Fruit fly (Drosophila melanogaster) whole organism, pupa: ENCODE results near the gene Awh.

Experiments
- CG10348 ChIP-seq: fragments of 200-800 bp; sonication (Bioruptor generic); IDR thresholded peaks from 2 replicates; pipeline ENCODE4 v1.3.6; 2022; ENCODE audit warnings: missing biosample characterization, missing genetic modification characterization
- CG12605 ChIP-seq: fragments of 200-800 bp; sonication (Bioruptor generic); IDR thresholded peaks from 2 replicates; pipeline ENCODE4 v1.3.6; 2022; ENCODE audit warnings: missing biosample characterization, missing genetic modification characterization
- CG13204 ChIP-seq: fragments of 200-800 bp; sonication (Bioruptor generic); optimal IDR thresholded peaks from 2 replicates; lab custom pipeline; 2018; ENCODE audit warnings: missing biosample characterization, mild to moderate bottlenecking, missing genetic modification characterization, moderate library complexity
- CG14655 ChIP-seq: fragments of 200-800 bp; sonication (Bioruptor generic); optimal IDR thresholded peaks from 3 replicates; lab custom pipeline; 2017; ENCODE audit warnings: mild to moderate bottlenecking, missing biosample characterization, missing genetic modification reagents, missing genetic modification characterization
- CG15710 ChIP-seq: fragments of 200-800 bp; sonication (Bioruptor generic); optimal IDR thresholded peaks from 2 replicates; lab custom pipeline; 2018; ENCODE audit warnings: missing biosample characterization, mild to moderate bottlenecking, missing genetic modification characterization, moderate library complexity
- CG17806 ChIP-seq: fragments of 200-800 bp; sonication (Bioruptor generic); optimal IDR thresholded peaks from 2 replicates; lab custom pipeline; 2018; ENCODE audit warnings: missing biosample characterization, mild to moderate bottlenecking, missing genetic modification characterization, moderate library complexity
- CG32121 ChIP-seq: fragments of 200-800 bp; sonication (Bioruptor generic); IDR thresholded peaks from 2 replicates; pipeline ENCODE4 v1.3.6; 2022; ENCODE audit warnings: missing biosample characterization, missing genetic modification characterization
- CG34367 ChIP-seq: fragments of 200-800 bp; sonication (Bioruptor generic); optimal IDR thresholded peaks from 2 replicates; lab custom pipeline; 2018; ENCODE audit warnings: missing biosample characterization, mild to moderate bottlenecking, missing genetic modification characterization
- CG4496 ChIP-seq: fragments of 200-800 bp; sonication (Bioruptor generic); IDR thresholded peaks from 3 replicates; pipeline ENCODE4 v1.3.6; 2022; ENCODE audit warnings: missing biosample characterization, missing genetic modification characterization
- CG8159 ChIP-seq: fragments of 200-800 bp; sonication (Bioruptor generic); optimal IDR thresholded peaks from 3 replicates; lab custom pipeline; 2018; ENCODE audit warnings: missing biosample characterization, mild to moderate bottlenecking, missing genetic modification characterization, moderate library complexity
- CG8301 ChIP-seq: fragments of 200-800 bp; sonication (Bioruptor generic); optimal IDR thresholded peaks from 2 replicates; lab custom pipeline; 2018; ENCODE audit warnings: missing biosample characterization, mild to moderate bottlenecking, missing genetic modification characterization
- CG9948 ChIP-seq: fragments of 200-800 bp; sonication (Bioruptor generic); optimal IDR thresholded peaks from 2 replicates; lab custom pipeline; 2018; ENCODE audit warnings: missing biosample characterization, mild to moderate bottlenecking, missing genetic modification characterization, moderate library complexity
- D1 ChIP-seq: fragments of 200-800 bp; sonication (Bioruptor generic); optimal IDR thresholded peaks from 2 replicates; lab custom pipeline; 2018; ENCODE audit warnings: missing biosample characterization, mild to moderate bottlenecking, missing genetic modification characterization, moderate library complexity
- EcR ChIP-seq: fragments of 200-800 bp; sonication (Bioruptor generic); optimal IDR thresholded peaks from 3 replicates; lab custom pipeline; 2019; ENCODE audit warnings: missing biosample characterization, missing genetic modification characterization, mild to moderate bottlenecking, moderate library complexity, missing genetic modification reagents
- Ets98B ChIP-seq: fragments of 200-800 bp; sonication (Bioruptor generic); IDR thresholded peaks from 2 replicates; pipeline ENCODE4 v1.3.6; 2022; ENCODE audit warnings: missing biosample characterization, missing genetic modification characterization
- Pif1A ChIP-seq: fragments of 200-800 bp; sonication (Bioruptor generic); optimal IDR thresholded peaks from 3 replicates; lab custom pipeline; 2016; ENCODE audit warnings: missing biosample characterization, missing genetic modification characterization
- Pif1B ChIP-seq: fragments of 200-800 bp; sonication (Bioruptor generic); optimal IDR thresholded peaks from 3 replicates; lab custom pipeline; 2016; ENCODE audit warnings: missing biosample characterization, missing genetic modification characterization
- Snoo ChIP-seq: fragments of 200-800 bp; sonication (Bioruptor generic); optimal IDR thresholded peaks from 3 replicates; lab custom pipeline; 2017; ENCODE audit warnings: missing biosample characterization, mild to moderate bottlenecking, missing genetic modification characterization, inconsistent platforms
- fd96Ca ChIP-seq: fragments of 200-800 bp; sonication (Bioruptor generic); IDR thresholded peaks from 3 replicates; pipeline ENCODE4 v1.3.6; 2022; ENCODE audit warnings: missing biosample characterization, missing genetic modification characterization
- gl ChIP-seq: fragments of 200-800 bp; sonication (Bioruptor generic); optimal IDR thresholded peaks from 2 replicates; lab custom pipeline; 2018; ENCODE audit warnings: missing biosample characterization, mild to moderate bottlenecking, missing genetic modification characterization
- rn ChIP-seq: fragments of 200-800 bp; sonication (Bioruptor generic); IDR thresholded peaks from 2 replicates; pipeline ENCODE4 v1.3.6; 2022; ENCODE audit warnings: missing biosample characterization, missing genetic modification characterization

Gene Awh

dm6 chr3L:3898978-3899377 is 53.0 kb downstream of the Awh start, which contains the start of gene Ccz1:
TSS of gene Ccz1 (minus strand) at chr3L:3899156.
- TF ChIP-seq Ets98B (GFP tag; lab: Robert Waterston, UW), result no peak
- no peak for TF ChIP-seq CG32121 (GFP tag; lab: Robert Waterston, UW)
- no peak for TF ChIP-seq CG13204 (GFP tag; lab: Kevin White, UChicago)
- no peak for TF ChIP-seq fd96Ca (GFP tag; lab: Robert Waterston, UW)
- TF ChIP-seq CG34367 (tag; lab: Kevin White, UChicago), result no peak
- peak; percentile 17 for TF ChIP-seq CG8159 (tag; lab: Kevin White, UChicago)
- TF ChIP-seq, all 21 proteins: peak for 1

dm6 chr3L:3901865-3902490 is 56.0 kb downstream of the Awh start:
- TF ChIP-seq CG17806 (tag; lab: Kevin White, UChicago) (no peak), CG9948 (tag; lab: Kevin White, UChicago) (no peak), D1 (no peak), CG8159 (tag; lab: Kevin White, UChicago) (no peak), CG14655 (GFP tag; lab: Kevin White, UChicago) (no peak), CG4496 (GFP tag; lab: Robert Waterston, UW) (no peak), CG13204 (GFP tag; lab: Kevin White, UChicago) (peak; percentile 5), rn (GFP tag; lab: Robert Waterston, UW) (no peak), Pif1A (no peak), CG34367 (tag; lab: Kevin White, UChicago) (peak; percentile 7), CG8301 (tag; lab: Kevin White, UChicago) (peak; percentile 14), CG10348 (GFP tag; lab: Robert Waterston, UW) (no peak), gl (tag; lab: Kevin White, UChicago) (peak; percentile 67), Snoo (tag; lab: Kevin White, UChicago) (no peak), Pif1B (GFP tag; lab: Kevin White, UChicago) (no peak), CG12605 (GFP tag; lab: Robert Waterston, UW) (no peak), EcR (GFP tag; lab: Kevin White, UChicago) (no peak), CG15710 (tag; lab: Kevin White, UChicago) (no peak), Ets98B (GFP tag; lab: Robert Waterston, UW) (no peak), CG32121 (GFP tag; lab: Robert Waterston, UW) (no peak), fd96Ca (GFP tag; lab: Robert Waterston, UW) (no peak)

dm6 chr3L:3902491-3903198 is 56.6 kb downstream of the Awh start, which contains the start of gene Ubi-p63E:
TSS of gene Ubi-p63E (minus strand) at chr3L:3903184.
- peak; percentile 57 for TF ChIP-seq CG8159 (tag; lab: Kevin White, UChicago)
- TF ChIP-seq CG13204 (GFP tag; lab: Kevin White, UChicago), result no peak
- peak; percentile 37 for TF ChIP-seq CG8301 (tag; lab: Kevin White, UChicago)
- no peak for TF ChIP-seq CG32121 (GFP tag; lab: Robert Waterston, UW)
- peak; percentile 19 for TF ChIP-seq CG34367 (tag; lab: Kevin White, UChicago)
- no peak for TF ChIP-seq Pif1A
- TF ChIP-seq CG4496 (GFP tag; lab: Robert Waterston, UW), result no peak
- TF ChIP-seq CG12605 (GFP tag; lab: Robert Waterston, UW), result no peak
- TF ChIP-seq CG15710 (tag; lab: Kevin White, UChicago), result peak; percentile 60
- no peak for TF ChIP-seq EcR (GFP tag; lab: Kevin White, UChicago)
- no peak for TF ChIP-seq fd96Ca (GFP tag; lab: Robert Waterston, UW)
- TF ChIP-seq Snoo (tag; lab: Kevin White, UChicago), result peak; percentile 37
- TF ChIP-seq CG9948 (tag; lab: Kevin White, UChicago), result peak; percentile 39
- peak; percentile 12 for TF ChIP-seq Pif1B (GFP tag; lab: Kevin White, UChicago)
- no peak for TF ChIP-seq D1
- TF ChIP-seq Ets98B (GFP tag; lab: Robert Waterston, UW), result no peak
- TF ChIP-seq CG10348 (GFP tag; lab: Robert Waterston, UW), result no peak
- TF ChIP-seq CG17806 (tag; lab: Kevin White, UChicago), result peak; percentile 41
- no peak for TF ChIP-seq gl (tag; lab: Kevin White, UChicago)
- TF ChIP-seq CG14655 (GFP tag; lab: Kevin White, UChicago), result no peak
- no peak for TF ChIP-seq rn (GFP tag; lab: Robert Waterston, UW)

- TF ChIP-seq CG9948 (tag; lab: Kevin White, UChicago), result no peak
- no peak for TF ChIP-seq CG32121 (GFP tag; lab: Robert Waterston, UW)
- no peak for TF ChIP-seq EcR (GFP tag; lab: Kevin White, UChicago)
- no peak for TF ChIP-seq Pif1A
- no peak for TF ChIP-seq rn (GFP tag; lab: Robert Waterston, UW)
- no peak for TF ChIP-seq Snoo (tag; lab: Kevin White, UChicago)
- TF ChIP-seq CG8159 (tag; lab: Kevin White, UChicago), result no peak
- TF ChIP-seq D1, result no peak
- TF ChIP-seq CG12605 (GFP tag; lab: Robert Waterston, UW), result no peak
- no peak for TF ChIP-seq CG10348 (GFP tag; lab: Robert Waterston, UW)
- TF ChIP-seq Ets98B (GFP tag; lab: Robert Waterston, UW), result no peak
- TF ChIP-seq CG4496 (GFP tag; lab: Robert Waterston, UW), result no peak; the same call in 2 of the 3 replicates
- no peak for TF ChIP-seq CG15710 (tag; lab: Kevin White, UChicago)
These were observed 57.3 kb downstream of the Awh start, which contains the start of gene Sc2 for dm6 chr3L:3903301-3903700. TSS of gene Sc2 (plus strand) at chr3L:3903492.

DNA sequence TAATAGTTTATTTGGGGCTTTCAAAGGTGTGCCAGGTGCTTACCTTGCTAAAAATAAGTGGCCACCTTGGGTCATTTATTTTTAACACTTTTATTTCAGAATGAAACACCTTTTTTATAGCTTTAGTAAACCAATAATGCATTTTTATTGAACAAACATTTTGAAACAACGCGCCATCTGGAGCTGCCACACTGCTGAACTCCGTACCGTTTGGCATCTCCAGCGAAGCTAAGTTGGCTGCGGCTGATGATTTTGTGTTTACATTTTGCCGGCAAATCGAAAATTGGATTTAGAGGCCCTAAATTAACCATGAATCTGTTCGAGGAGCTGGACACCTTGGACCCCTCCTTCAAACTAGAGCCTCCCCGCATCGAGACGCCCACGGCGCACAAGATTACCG is 59.1 kb downstream of the Awh start, which contains the start of gene ida:
ida (plus strand) TSS at position 234 of the 400 bp plus-strand sequence.
- TF ChIP-seq CG9948 (tag; lab: Kevin White, UChicago) (no peak), CG4496 (GFP tag; lab: Robert Waterston, UW) (peak; percentile 50; the same call in 1 of the 3 replicates)
